Fruit fly (Drosophila melanogaster) whole organism, embryonic: Measurements from ENCODE around the gene yrt.

Source experiments
- Asciz ChIP-seq: fragments of 200-800 bp; sonication (Bioruptor generic); optimal IDR thresholded peaks from 2 replicates; lab custom pipeline; 2017; ENCODE audit warnings: missing biosample characterization, mild to moderate bottlenecking, missing genetic modification characterization, missing genetic modification reagents
- CG11560 ChIP-seq: fragments of 200-800 bp; sonication (Bioruptor generic); IDR thresholded peaks from 3 replicates; pipeline ENCODE4 v1.3.6; 2022; ENCODE audit warnings: missing biosample characterization, missing genetic modification characterization
- CG11695 ChIP-seq: fragments of 200-800 bp; sonication (Bioruptor generic); IDR thresholded peaks from 3 replicates; pipeline ENCODE4 v1.3.6; 2022; ENCODE audit warnings: missing biosample characterization, missing genetic modification characterization
- CG13775 ChIP-seq: fragments of 200-800 bp; sonication (Bioruptor generic); optimal IDR thresholded peaks from 3 replicates; lab custom pipeline; 2017; ENCODE audit warnings: missing biosample characterization, mild to moderate bottlenecking, missing genetic modification characterization
- CG14710 ChIP-seq: fragments of 200-800 bp; sonication (Bioruptor generic); optimal IDR thresholded peaks from 3 replicates; lab custom pipeline; 2019; ENCODE audit warnings: missing biosample characterization, mild to moderate bottlenecking, missing genetic modification characterization, moderate library complexity
- CG18599 ChIP-seq: fragments of 200-800 bp; sonication (Bioruptor generic); optimal IDR thresholded peaks from 3 replicates; lab custom pipeline; 2017; ENCODE audit warnings: missing biosample characterization, missing genetic modification characterization, mild to moderate bottlenecking, moderate library complexity, missing genetic modification reagents
- CG2875 ChIP-seq: fragments of 200-800 bp; sonication (Bioruptor generic); optimal IDR thresholded peaks from 2 replicates; lab custom pipeline; 2017; ENCODE audit warnings: missing biosample characterization, mild to moderate bottlenecking, missing genetic modification characterization, missing genetic modification reagents
- CG3726 ChIP-seq: fragments of 200-800 bp; sonication (Bioruptor generic); IDR thresholded peaks from 3 replicates; pipeline ENCODE4, ENCODE4 v1.3.6; 2022; ENCODE audit warnings: missing biosample characterization, missing genetic modification characterization
- CG42726 ChIP-seq: fragments of 200-800 bp; sonication (Bioruptor generic); IDR thresholded peaks from 2 replicates; pipeline ENCODE4 v1.3.6; 2022; ENCODE audit warnings: missing biosample characterization, missing genetic modification characterization; ENCODE audit not compliant: partially characterized antibody
- CG43689 ChIP-seq: fragments of 200-800 bp; sonication (Bioruptor generic); IDR thresholded peaks from 2 replicates; pipeline ENCODE4 v1.3.6; 2022; ENCODE audit warnings: missing biosample characterization, missing genetic modification characterization
- CG4404 ChIP-seq: fragments of 200-800 bp; sonication (Bioruptor generic); IDR thresholded peaks from 2 replicates; pipeline ENCODE4 v1.3.6; 2022; ENCODE audit warnings: missing biosample characterization, missing genetic modification characterization
- CG8359 ChIP-seq: fragments of 200-800 bp; sonication (Bioruptor generic); optimal IDR thresholded peaks from 2 replicates; lab custom pipeline; 2017; ENCODE audit warnings: missing biosample characterization, mild to moderate bottlenecking, missing genetic modification characterization, borderline replicate concordance
- CG9817 ChIP-seq: fragments of 200-800 bp; sonication (Bioruptor generic); optimal IDR thresholded peaks from 2 replicates; lab custom pipeline; 2018; ENCODE audit warnings: missing biosample characterization, mild to moderate bottlenecking, missing genetic modification characterization, moderate library complexity
- D ChIP-seq, 2 experiments: fragments of 200-800 bp in 1 of 2; fragments of >200 bp in 1 of 2; sonication (Bioruptor generic) in 1 of 2; optimal IDR thresholded peaks; 2 replicates in 1 of 2; 3 replicates in 1 of 2; lab custom pipeline; 2017; ENCODE audit warnings: mild to moderate bottlenecking in 1 of 2, missing biosample characterization in 1 of 2, missing genetic modification characterization in 1 of 2, missing genetic modification reagents in 1 of 2
- Deaf1 ChIP-seq: fragments of 200-800 bp; optimal IDR thresholded peaks from 3 replicates; lab custom pipeline; 2019; ENCODE audit warnings: missing biosample characterization, mild to moderate bottlenecking, missing genetic modification characterization, moderate library complexity
- Fer1 ChIP-seq: fragments of 200-800 bp; sonication (Bioruptor generic); optimal IDR thresholded peaks from 2 replicates; lab custom pipeline; 2017; ENCODE audit warnings: missing biosample characterization, mild to moderate bottlenecking, missing genetic modification characterization
- Fer2 ChIP-seq: fragments of 200-800 bp; sonication (Bioruptor generic); optimal IDR thresholded peaks from 2 replicates; lab custom pipeline; 2018; ENCODE audit warnings: missing biosample characterization, mild to moderate bottlenecking, missing genetic modification characterization, moderate library complexity
- Hmr ChIP-seq: fragments of 200-800 bp; sonication (Bioruptor generic); optimal IDR thresholded peaks from 3 replicates; lab custom pipeline; 2017; ENCODE audit warnings: mild to moderate bottlenecking, missing biosample characterization, missing genetic modification reagents, missing genetic modification characterization
- Hr78 ChIP-seq, 2 experiments: fragments of 200-800 bp in 1 of 2; fragments of >200 bp in 1 of 2; sonication (Bioruptor generic) in 1 of 2; optimal IDR thresholded peaks; 2 replicates each; lab custom pipeline; 2017 to 2019; ENCODE audit warnings: missing biosample characterization in 2 of 2, missing genetic modification characterization in 2 of 2, mild to moderate bottlenecking in 1 of 2, moderate library complexity in 1 of 2
- MTF-1 ChIP-seq: fragments of 200-800 bp; sonication (Bioruptor generic); optimal IDR thresholded peaks from 2 replicates; lab custom pipeline; 2018; ENCODE audit warnings: missing biosample characterization, mild to moderate bottlenecking, missing genetic modification characterization, borderline replicate concordance
- NfI ChIP-seq: fragments of 200-800 bp; sonication (Bioruptor generic); optimal IDR thresholded peaks from 3 replicates; lab custom pipeline; 2018; ENCODE audit warnings: missing biosample characterization, mild to moderate bottlenecking, missing genetic modification characterization, moderate library complexity
- Rx ChIP-seq: fragments of 200-800 bp; sonication (Bioruptor generic); IDR thresholded peaks from 2 replicates; pipeline ENCODE4 v1.3.6; 2022; ENCODE audit warnings: missing biosample characterization, missing genetic modification characterization
- Sry-β ChIP-seq: fragments of 200-800 bp; sonication (Bioruptor generic); optimal IDR thresholded peaks from 2 replicates; lab custom pipeline; 2018; ENCODE audit warnings: missing biosample characterization, mild to moderate bottlenecking, missing genetic modification characterization, moderate library complexity
- Stat92E ChIP-seq, 3 experiments: fragments of >200 bp in 2 of 3; fragments of 200-800 bp in 1 of 3; sonication (Bioruptor generic) in 1 of 3; optimal IDR thresholded peaks; 2 replicates each; lab custom pipeline; 2017 to 2019; ENCODE audit warnings: missing biosample characterization in 3 of 3, missing genetic modification characterization in 3 of 3, mild to moderate bottlenecking in 1 of 3, moderate library complexity in 1 of 3
- Xbp1 ChIP-seq: fragments of 200-800 bp; sonication (Bioruptor generic); optimal IDR thresholded peaks from 3 replicates; lab custom pipeline; 2016; ENCODE audit warnings: missing biosample characterization, mild to moderate bottlenecking, missing genetic modification characterization
- ac ChIP-seq: fragments of 200-800 bp; sonication (Bioruptor generic); optimal IDR thresholded peaks from 3 replicates; lab custom pipeline; 2017; ENCODE audit warnings: missing biosample characterization, mild to moderate bottlenecking, missing genetic modification characterization
- bbx ChIP-seq: fragments of 200-800 bp; sonication (Bioruptor generic); IDR thresholded peaks from 2 replicates; pipeline ENCODE4 v1.3.6; 2022; ENCODE audit warnings: missing biosample characterization, missing genetic modification characterization; ENCODE audit not compliant: partially characterized antibody
- cato ChIP-seq: fragments of 200-800 bp; sonication (Bioruptor generic); optimal IDR thresholded peaks from 2 replicates; lab custom pipeline; 2016; ENCODE audit warnings: missing biosample characterization, missing genetic modification characterization, borderline replicate concordance
- ci ChIP-seq: fragments of 200-800 bp; sonication (Bioruptor generic); IDR thresholded peaks from 3 replicates; pipeline ENCODE4 v1.3.6; 2022; ENCODE audit warnings: missing biosample characterization, missing genetic modification characterization
- crc ChIP-seq: fragments of 200-800 bp; sonication (Bioruptor generic); optimal IDR thresholded peaks from 2 replicates; lab custom pipeline; 2016; ENCODE audit warnings: missing biosample characterization, missing genetic modification characterization
- crol ChIP-seq: fragments of 200-800 bp; sonication (Bioruptor generic); IDR thresholded peaks from 2 replicates; pipeline ENCODE4 v1.3.6; 2022; ENCODE audit warnings: missing biosample characterization, missing genetic modification characterization
- danr ChIP-seq: fragments of 200-800 bp; sonication (Bioruptor generic); IDR thresholded peaks from 2 replicates; pipeline ENCODE4 v1.3.6; 2022; ENCODE audit warnings: missing biosample characterization, missing genetic modification characterization
- dmrt99B ChIP-seq: fragments of 200-800 bp; sonication (Bioruptor generic); optimal IDR thresholded peaks from 2 replicates; lab custom pipeline; 2018; ENCODE audit warnings: missing biosample characterization, mild to moderate bottlenecking, missing genetic modification characterization, moderate library complexity
- dysf ChIP-seq: fragments of 200-800 bp; sonication (Bioruptor generic); IDR thresholded peaks from 3 replicates; pipeline ENCODE4 v1.3.6; 2022; ENCODE audit warnings: missing biosample characterization, missing genetic modification characterization
- gt ChIP-seq: fragments of 200-800 bp; sonication (Bioruptor generic); IDR thresholded peaks from 2 replicates; pipeline ENCODE4 v1.3.6; 2022; ENCODE audit warnings: missing biosample characterization, missing genetic modification characterization
- lola ChIP-seq, 3 experiments: fragments of >200 bp in 2 of 3; fragments of 200-800 bp in 1 of 3; sonication (Bioruptor generic) in 1 of 3; optimal IDR thresholded peaks; 2 replicates each; lab custom pipeline; 2017 to 2019; ENCODE audit warnings: missing biosample characterization in 3 of 3, missing genetic modification characterization in 3 of 3, mild to moderate bottlenecking in 1 of 3, moderate library complexity in 1 of 3
- nmo ChIP-seq: fragments of 200-800 bp; sonication (Bioruptor generic); optimal IDR thresholded peaks from 2 replicates; lab custom pipeline; 2018; ENCODE audit warnings: missing biosample characterization, mild to moderate bottlenecking, missing genetic modification characterization, moderate library complexity
- oc ChIP-seq: fragments of 200-800 bp; sonication (Bioruptor generic); optimal IDR thresholded peaks from 2 replicates; lab custom pipeline; 2018; ENCODE audit warnings: missing biosample characterization, mild to moderate bottlenecking, missing genetic modification characterization, moderate library complexity
- odd ChIP-seq: fragments of 200-800 bp; sonication (Bioruptor generic); optimal IDR thresholded peaks from 2 replicates; lab custom pipeline; 2017; ENCODE audit warnings: missing biosample characterization, mild to moderate bottlenecking, missing genetic modification characterization
- pho ChIP-seq: fragments of 200-800 bp; sonication (Bioruptor generic); optimal IDR thresholded peaks from 2 replicates; lab custom pipeline; 2016; ENCODE audit warnings: missing biosample characterization, missing genetic modification characterization
- row ChIP-seq: fragments of 200-800 bp; sonication (Bioruptor generic); IDR thresholded peaks from 3 replicates; pipeline ENCODE4 v1.3.6; 2022; ENCODE audit warnings: missing biosample characterization, missing genetic modification characterization
- run ChIP-seq: fragments of 200-800 bp; sonication (Bioruptor generic); optimal IDR thresholded peaks from 3 replicates; lab custom pipeline; 2018; ENCODE audit warnings: missing biosample characterization, mild to moderate bottlenecking, missing genetic modification characterization
- sim ChIP-seq: fragments of 200-800 bp; sonication (Bioruptor generic); IDR thresholded peaks from 2 replicates; pipeline ENCODE4 v1.3.6; 2022; ENCODE audit warnings: missing biosample characterization, missing genetic modification characterization
- sisA ChIP-seq: fragments of 200-800 bp; sonication (Bioruptor generic); IDR thresholded peaks from 2 replicates; pipeline ENCODE4 v1.3.6; 2022; ENCODE audit warnings: missing biosample characterization, missing genetic modification characterization
- sqz ChIP-seq: fragments of 200-800 bp; sonication (Bioruptor generic); optimal IDR thresholded peaks from 3 replicates; lab custom pipeline; 2018; ENCODE audit warnings: missing biosample characterization, mild to moderate bottlenecking, missing genetic modification characterization
- tap ChIP-seq: fragments of 200-800 bp; optimal IDR thresholded peaks from 3 replicates; lab custom pipeline; 2019; ENCODE audit warnings: missing biosample characterization, mild to moderate bottlenecking, missing genetic modification characterization, moderate library complexity
- wor ChIP-seq: fragments of 200-800 bp; sonication (Bioruptor generic); IDR thresholded peaks from 2 replicates; pipeline ENCODE4 v1.3.6; 2022; ENCODE audit warnings: missing biosample characterization, missing genetic modification characterization

Gene yrt

dm6 chr3R:13425470-13426033 lies 9.2 kb downstream of the yrt start, which contains the start of gene Act87E (continued):
- TF ChIP-seq ci (no peak), CG3726 (GFP tag; lab: Robert Waterston, UW) (no peak), bbx (no peak; the same call in 1 of the 2 replicates), CG18599 (GFP tag; lab: Kevin White, UChicago) (peak; percentile 16), Sry-β (no peak), Asciz (GFP tag; lab: Kevin White, UChicago) (peak; percentile 60), cato (peak; percentile 17), MTF-1 (GFP tag; lab: Kevin White, UChicago) (no peak), danr (GFP tag; lab: Robert Waterston, UW) (0 out of 2 replicates have a peak, but pooled peaks have one; percentile 49), Hmr (peak; percentile 18), CG8359 (peak; percentile 25), sim (GFP tag; lab: Robert Waterston, UW) (peak; percentile 46; the same call in 1 of the 2 replicates), CG2875 (GFP tag; lab: Kevin White, UChicago) (peak; percentile 41), oc (peak; percentile 19), sisA (GFP tag; lab: Robert Waterston, UW) (peak; percentile 55; the same call in 1 of the 2 replicates), NfI (GFP tag; lab: Kevin White, UChicago) (peak; percentile 23), D (optimal IDR thresholded peaks at IDR 0.05; lab: Kevin White, UChicago) (no peak), D (GFP tag; optimal IDR thresholded peaks at IDR 0.05; lab: Kevin White, UChicago) (peak; percentile 67), Fer1 (no peak), tap (peak; percentile 57), Hr78 (GFP tag; optimal IDR thresholded peaks at IDR 0.05; lab: Kevin White, UChicago) (peak in 1 of 2 experiments; percentile 60), Fer2 (peak; percentile 12), Rx (no peak), CG11560 (tag; lab: Robert Waterston, UW) (no peak), dysf (GFP tag; lab: Robert Waterston, UW) (peak; percentile 65; the same call in 2 of the 3 replicates), CG42726 (GFP tag; lab: Robert Waterston, UW) (no peak), CG9817 (tag; lab: Kevin White, UChicago) (peak; percentile 34), CG4404 (peak; percentile 59), wor (GFP tag; lab: Robert Waterston, UW) (peak; percentile 15; the same call in 1 of the 2 replicates), odd (GFP tag; lab: Kevin White, UChicago) (peak; percentile 57), crol (GFP tag; lab: Robert Waterston, UW) (peak; percentile 66), CG14710 (peak; percentile 84), sqz (GFP tag; lab: Kevin White, UChicago) (peak; percentile 50), Xbp1 (GFP tag; lab: Kevin White, UChicago) (peak; percentile 52), gt (GFP tag; lab: Robert Waterston, UW) (no peak), crc (GFP tag; lab: Kevin White, UChicago) (no peak), Deaf1 (tag; lab: Kevin White, UChicago) (peak; percentile 27), pho (no peak), run (tag; lab: Kevin White, UChicago) (peak; percentile 37), lola (GFP tag; optimal IDR thresholded peaks at IDR 0.05; lab: Kevin White, UChicago) (peak in 1 of 3 experiments; percentile 87), ac (GFP tag; lab: Kevin White, UChicago) (peak; percentile 30), CG43689 (no peak), dmrt99B (tag; lab: Kevin White, UChicago) (peak; percentile 78), Stat92E (GFP tag; optimal IDR thresholded peaks at IDR 0.05; lab: Kevin White, UChicago) (peak in 1 of 3 experiments; percentile 50), CG13775 (GFP tag; lab: Kevin White, UChicago) (peak; percentile 64), CG11695 (peak; percentile 41; the same call in 1 of the 3 replicates), row (GFP tag; lab: Robert Waterston, UW) (peak; percentile 71), nmo (peak; percentile 83)
